Worm (Caenorhabditis elegans) whole organism, L4 larva: ENCODE measurements around the gene srv-3.

ENCODE experiments used
- R02D3.7 ChIP-seq: fragments of 150-350 bp; sonication (generic microtip); optimal IDR thresholded peaks from 3 replicates; lab custom pipeline; 2014; ENCODE audit warnings: missing biosample characterization, missing genetic modification characterization
- egl-27 ChIP-seq: sonication (generic microtip); optimal IDR thresholded peaks from 3 replicates; lab custom pipeline; 2017; ENCODE audit warnings: missing biosample characterization, missing genetic modification reagents, missing genetic modification characterization
- nhr-77 ChIP-seq: fragments of 150-350 bp; optimal IDR thresholded peaks from 2 replicates; lab custom pipeline; 2014; ENCODE audit warnings: missing biosample characterization, missing genetic modification characterization
- rbr-2 ChIP-seq: sonication (generic microtip); optimal IDR thresholded peaks from 2 replicates; lab custom pipeline; 2016; ENCODE audit warnings: missing genotype, missing genetic modification characterization, missing compliant biosample characterization
- spr-1 ChIP-seq: sonication (generic microtip); optimal IDR thresholded peaks from 2 replicates; lab custom pipeline; 2016; ENCODE audit warnings: mild to moderate bottlenecking, missing genetic modification characterization, missing compliant biosample characterization
- ztf-11 ChIP-seq: fragments of 150-350 bp; optimal IDR thresholded peaks from 2 replicates; lab custom pipeline; 2014; ENCODE audit warnings: missing biosample characterization, missing genetic modification characterization

DNA sequence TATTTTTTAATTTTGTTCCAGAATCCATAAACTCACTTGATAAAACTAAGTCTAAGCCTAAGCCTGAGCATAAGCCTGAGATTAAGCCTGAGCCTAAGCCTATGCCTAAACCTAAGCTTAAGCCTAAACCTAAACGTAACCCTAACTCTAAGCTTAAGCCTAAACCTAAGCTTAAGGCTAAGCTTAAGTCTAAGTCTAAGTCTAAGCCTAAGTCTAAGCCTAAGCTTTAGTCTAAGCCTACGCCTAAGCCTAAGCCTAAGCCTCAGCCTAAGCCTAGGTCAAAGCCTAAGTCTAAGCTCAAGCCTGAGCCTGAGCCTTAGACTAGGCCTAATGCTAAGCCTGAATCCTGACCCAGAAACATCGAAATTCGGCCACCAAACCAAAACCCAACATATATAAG is 44.2 kb downstream of the srv-3 start:
- TF ChIP-seq R02D3.7 (tag; lab: Kevin White, UChicago) (no peak), nhr-77 (no peak), spr-1 (tag; lab: Kevin White, UChicago) (no peak), egl-27 (tag; lab: Kevin White, UChicago) (no peak), ztf-11 (no peak), rbr-2 (tag; lab: Kevin White, UChicago) (no peak)
